Fruit fly (Drosophila melanogaster) whole organism, prepupa: ENCODE measurements around the gene Agxt.
A peak's percentile ranks its signal among the peaks of the same experiment; 100 is the strongest.

ENCODE experiments used
- CG10631 ChIP-seq: fragments of 200-800 bp; sonication (Bioruptor generic); optimal IDR thresholded peaks from 2 replicates; lab custom pipeline; 2016; ENCODE audit warnings: missing biosample characterization, missing genetic modification characterization
- CG10669 ChIP-seq: fragments of 200-800 bp; sonication (Bioruptor generic); optimal IDR thresholded peaks from 3 replicates; lab custom pipeline; 2018; ENCODE audit warnings: missing biosample characterization, mild to moderate bottlenecking, missing genetic modification characterization, moderate library complexity
- CG11762 ChIP-seq: fragments of 200-800 bp; sonication (Bioruptor generic); optimal IDR thresholded peaks from 3 replicates; lab custom pipeline; 2016; ENCODE audit warnings: missing biosample characterization, missing genetic modification characterization; ENCODE audit not compliant: insufficient read depth
- CG11902 ChIP-seq: fragments of 200-800 bp; sonication (Bioruptor generic); optimal IDR thresholded peaks from 3 replicates; lab custom pipeline; 2016; ENCODE audit warnings: missing biosample characterization, missing genetic modification characterization
- CG15336 ChIP-seq: fragments of 200-800 bp; sonication (Bioruptor generic); IDR thresholded peaks from 2 replicates; pipeline ENCODE4 v1.3.6; 2022; ENCODE audit warnings: missing biosample characterization, missing genetic modification characterization
- CG16779 ChIP-seq: fragments of 200-800 bp; sonication (Bioruptor generic); optimal IDR thresholded peaks from 3 replicates; lab custom pipeline; 2017; ENCODE audit warnings: missing biosample characterization, mild to moderate bottlenecking, missing genetic modification characterization
- CG3032 ChIP-seq: fragments of 200-800 bp; optimal IDR thresholded peaks from 2 replicates; lab custom pipeline; 2019; ENCODE audit warnings: missing biosample characterization, mild to moderate bottlenecking, missing genetic modification characterization, moderate library complexity
- CG31627 ChIP-seq: fragments of 200-800 bp; sonication (Bioruptor generic); optimal IDR thresholded peaks from 3 replicates; lab custom pipeline; 2016; ENCODE audit warnings: missing biosample characterization, missing genetic modification characterization
- CG32006 ChIP-seq: fragments of 200-800 bp; sonication (Bioruptor generic); optimal IDR thresholded peaks from 3 replicates; lab custom pipeline; 2017; ENCODE audit warnings: missing biosample characterization, mild to moderate bottlenecking, missing genetic modification characterization
- CG34406 ChIP-seq: fragments of 200-800 bp; sonication (Bioruptor generic); optimal IDR thresholded peaks from 3 replicates; lab custom pipeline; 2016; ENCODE audit warnings: missing biosample characterization, missing genetic modification characterization
- CG3919 ChIP-seq: fragments of 200-800 bp; sonication (Bioruptor generic); optimal IDR thresholded peaks from 3 replicates; lab custom pipeline; 2016; ENCODE audit warnings: missing biosample characterization, missing genetic modification characterization
- CG4318 ChIP-seq: fragments of 200-800 bp; sonication (Bioruptor generic); optimal IDR thresholded peaks from 3 replicates; lab custom pipeline; 2017; ENCODE audit warnings: missing biosample characterization, mild to moderate bottlenecking, missing genetic modification characterization
- CG6163 ChIP-seq: fragments of 200-800 bp; sonication (Bioruptor generic); IDR thresholded peaks from 3 replicates; pipeline ENCODE4 v1.3.6; 2022; ENCODE audit warnings: missing biosample characterization, missing genetic modification characterization
- CG6792 ChIP-seq: fragments of 200-800 bp; sonication (Bioruptor generic); optimal IDR thresholded peaks from 3 replicates; lab custom pipeline; 2016; ENCODE audit warnings: missing biosample characterization, missing genetic modification characterization
- CG6808 ChIP-seq: fragments of 200-800 bp; sonication (Bioruptor generic); optimal IDR thresholded peaks from 3 replicates; lab custom pipeline; 2017; ENCODE audit warnings: missing biosample characterization, missing genetic modification characterization, mild to moderate bottlenecking, moderate library complexity, missing genetic modification reagents
- CG8119 ChIP-seq: fragments of 200-800 bp; sonication (Bioruptor generic); IDR thresholded peaks from 3 replicates; pipeline ENCODE4 v1.3.6; 2022; ENCODE audit warnings: missing biosample characterization, missing genetic modification characterization
- CG8319 ChIP-seq: fragments of 200-800 bp; sonication (Bioruptor generic); optimal IDR thresholded peaks from 3 replicates; lab custom pipeline; 2016; ENCODE audit warnings: missing biosample characterization, missing genetic modification characterization
- CG8632 ChIP-seq: fragments of 200-800 bp; sonication (Bioruptor generic); optimal IDR thresholded peaks from 3 replicates; lab custom pipeline; 2016; ENCODE audit warnings: missing biosample characterization, missing genetic modification characterization
- Eip78C ChIP-seq: fragments of 200-800 bp; sonication (Bioruptor generic); peaks from one replicate; lab custom pipeline; 2016; ENCODE audit warnings: missing biosample characterization, missing genetic modification characterization
- Eip93F ChIP-seq: fragments of 200-800 bp; sonication (Bioruptor generic); optimal IDR thresholded peaks from 2 replicates; lab custom pipeline; 2016; ENCODE audit warnings: missing biosample characterization, mild to moderate bottlenecking, missing genetic modification characterization
- Ets21C ChIP-seq: fragments of 200-800 bp; sonication (Bioruptor generic); optimal IDR thresholded peaks from 3 replicates; lab custom pipeline; 2016; ENCODE audit warnings: missing biosample characterization, missing genetic modification characterization
- Hr38 ChIP-seq: sonication (Bioruptor generic); optimal IDR thresholded peaks from 2 replicates; lab custom pipeline; 2016; ENCODE audit warnings: missing biosample characterization, missing genetic modification characterization
- Hr39 ChIP-seq: fragments of 200-800 bp; sonication (Bioruptor generic); optimal IDR thresholded peaks from 2 replicates; lab custom pipeline; 2016; ENCODE audit warnings: missing biosample characterization, missing genetic modification characterization
- Hr4 ChIP-seq: fragments of 200-800 bp; sonication (Bioruptor generic); optimal IDR thresholded peaks from 3 replicates; lab custom pipeline; 2016; ENCODE audit warnings: missing biosample characterization, missing genetic modification characterization
- Lpt ChIP-seq: fragments of 200-800 bp; sonication (Bioruptor generic); optimal IDR thresholded peaks from 3 replicates; lab custom pipeline; 2016; ENCODE audit warnings: missing biosample characterization, missing genetic modification characterization
- Met ChIP-seq: fragments of 200-800 bp; sonication (Bioruptor generic); optimal IDR thresholded peaks from 3 replicates; lab custom pipeline; 2016; ENCODE audit warnings: missing biosample characterization, missing genetic modification characterization
- Sox102F ChIP-seq: fragments of 200-800 bp; sonication (Bioruptor generic); optimal IDR thresholded peaks from 2 replicates; lab custom pipeline; 2016; ENCODE audit warnings: missing biosample characterization, mild to moderate bottlenecking, missing genetic modification characterization
- Sox14 ChIP-seq: fragments of 200-800 bp; sonication (Bioruptor generic); optimal IDR thresholded peaks from 3 replicates; lab custom pipeline; 2016; ENCODE audit warnings: missing biosample characterization, missing genetic modification characterization
- Sox15 ChIP-seq: fragments of 200-800 bp; sonication (Bioruptor generic); optimal IDR thresholded peaks from 3 replicates; lab custom pipeline; 2016; ENCODE audit warnings: missing biosample characterization, missing genetic modification characterization
- acj6 ChIP-seq: fragments of 200-800 bp; sonication (Bioruptor generic); optimal IDR thresholded peaks from 3 replicates; lab custom pipeline; 2016; ENCODE audit warnings: missing biosample characterization, missing genetic modification characterization
- cyc ChIP-seq: fragments of 200-800 bp; sonication (Bioruptor generic); optimal IDR thresholded peaks from 3 replicates; lab custom pipeline; 2016; ENCODE audit warnings: missing biosample characterization, missing genetic modification characterization
- dac ChIP-seq: fragments of 200-800 bp; sonication (Bioruptor generic); optimal IDR thresholded peaks from 2 replicates; lab custom pipeline; 2017; ENCODE audit warnings: missing biosample characterization, mild to moderate bottlenecking, missing genetic modification characterization
- eg ChIP-seq: fragments of 200-800 bp; sonication (Bioruptor generic); IDR thresholded peaks from 3 replicates; pipeline ENCODE4 v1.3.6; 2022; ENCODE audit warnings: missing biosample characterization, missing genetic modification characterization
- esn ChIP-seq: fragments of 200-800 bp; sonication (Bioruptor generic); optimal IDR thresholded peaks from 2 replicates; lab custom pipeline; 2016; ENCODE audit warnings: missing biosample characterization, mild to moderate bottlenecking, missing genetic modification characterization, moderate library complexity
- fd59A ChIP-seq: fragments of 200-800 bp; sonication (Bioruptor generic); optimal IDR thresholded peaks from 2 replicates; lab custom pipeline; 2017; ENCODE audit warnings: missing biosample characterization, mild to moderate bottlenecking, missing genetic modification characterization, missing genetic modification reagents
- fd85E ChIP-seq: fragments of 200-800 bp; sonication (Bioruptor generic); optimal IDR thresholded peaks from 3 replicates; lab custom pipeline; 2016; ENCODE audit warnings: missing biosample characterization, missing genetic modification characterization
- fkh ChIP-seq: fragments of 200-800 bp; sonication (Bioruptor generic); optimal IDR thresholded peaks from 3 replicates; lab custom pipeline; 2017; ENCODE audit warnings: missing biosample characterization, mild to moderate bottlenecking, missing genetic modification characterization, moderate library complexity
- lz ChIP-seq: fragments of 200-800 bp; sonication (Bioruptor generic); optimal IDR thresholded peaks from 3 replicates; lab custom pipeline; 2016; ENCODE audit warnings: missing biosample characterization, missing genetic modification characterization
- net ChIP-seq: fragments of 200-800 bp; sonication (Bioruptor generic); optimal IDR thresholded peaks from 3 replicates; lab custom pipeline; 2016; ENCODE audit warnings: missing biosample characterization, missing genetic modification characterization
- pdm3 ChIP-seq: fragments of 200-800 bp; sonication (Bioruptor generic); optimal IDR thresholded peaks from 3 replicates; lab custom pipeline; 2016; ENCODE audit warnings: missing biosample characterization, missing genetic modification characterization
- salr ChIP-seq, 2 experiments: fragments of 200-800 bp; sonication (Bioruptor generic); optimal IDR thresholded peaks; 3 replicates each; lab custom pipeline; 2016 to 2018; ENCODE audit warnings: missing biosample characterization in 2 of 2, missing genetic modification characterization in 2 of 2, mild to moderate bottlenecking in 1 of 2
- ss ChIP-seq, 2 experiments: fragments of 200-800 bp; sonication (Bioruptor generic); optimal IDR thresholded peaks; 2 replicates in 1 of 2; 3 replicates in 1 of 2; lab custom pipeline; 2017 to 2018; ENCODE audit warnings: mild to moderate bottlenecking in 2 of 2, missing biosample characterization in 2 of 2, missing genetic modification characterization in 2 of 2, moderate library complexity in 1 of 2
- svp ChIP-seq: fragments of 200-800 bp; sonication (Bioruptor generic); peaks from one replicate; lab custom pipeline; 2016; ENCODE audit warnings: missing biosample characterization, missing genetic modification characterization
- topi ChIP-seq: fragments of 200-800 bp; sonication (Bioruptor generic); optimal IDR thresholded peaks from 3 replicates; lab custom pipeline; 2016; ENCODE audit warnings: missing biosample characterization, missing genetic modification characterization
- vri ChIP-seq: fragments of 200-800 bp; sonication (Bioruptor generic); optimal IDR thresholded peaks from 3 replicates; lab custom pipeline; 2016; ENCODE audit warnings: missing biosample characterization, mild to moderate bottlenecking, missing genetic modification characterization

The Agxt gene

dm6 chrX:6540215-6540821 lies 11.6 kb downstream of the Agxt start, which contains the start of gene CG34417 (continued):
- TF ChIP-seq CG6163 (GFP tag; lab: Robert Waterston, UW) (peak; percentile 66; the same call in 1 of the 3 replicates), Eip93F (GFP tag; lab: Kevin White, UChicago) (peak; percentile 17), CG10669 (GFP tag; lab: Kevin White, UChicago) (peak; percentile 76), CG11902 (GFP tag; lab: Kevin White, UChicago) (peak; percentile 67), CG31627 (GFP tag; lab: Kevin White, UChicago) (peak; percentile 76), CG3919 (GFP tag; lab: Kevin White, UChicago) (peak; percentile 80), pdm3 (peak; percentile 84), fd59A (GFP tag; lab: Kevin White, UChicago) (peak; percentile 78), eg (GFP tag; lab: Robert Waterston, UW) (peak; percentile 58; the same call in 2 of the 3 replicates), Met (GFP tag; lab: Kevin White, UChicago) (peak; percentile 85), CG8119 (GFP tag; lab: Robert Waterston, UW) (peak; percentile 85), CG11762 (peak; percentile 69), cyc (GFP tag; lab: Kevin White, UChicago) (peak; percentile 64), Ets21C (GFP tag; lab: Kevin White, UChicago) (peak; percentile 63), Eip78C (peak; percentile 97), Sox15 (GFP tag; lab: Kevin White, UChicago) (peak; percentile 69), dac (GFP tag; lab: Kevin White, UChicago) (peak; percentile 54), CG16779 (tag; lab: Kevin White, UChicago) (peak; percentile 70), acj6 (GFP tag; lab: Kevin White, UChicago) (peak; percentile 82), topi (GFP tag; lab: Kevin White, UChicago) (peak; percentile 77), esn (GFP tag; lab: Kevin White, UChicago) (peak; percentile 87)

DNA sequence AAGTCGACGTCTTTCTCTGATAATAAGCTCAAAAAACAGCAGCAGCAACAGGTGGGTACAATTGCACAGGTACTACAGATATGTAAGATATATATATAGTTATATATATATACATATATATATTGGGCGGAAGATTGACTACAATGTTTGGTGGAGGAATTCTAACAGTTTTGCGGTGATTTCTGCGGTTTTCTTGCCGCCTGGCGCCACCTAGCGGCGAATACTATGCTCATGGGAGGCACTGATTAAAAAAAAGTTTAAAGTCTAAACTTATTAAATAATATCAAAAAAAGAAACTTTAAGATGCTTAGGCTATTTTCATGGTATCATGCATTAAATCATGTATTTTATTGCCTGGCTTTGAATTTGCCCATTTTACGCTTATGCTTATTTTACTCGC lies 12.5 kb downstream of the Agxt start:
- TF ChIP-seq Hr39 (GFP tag; lab: Kevin White, UChicago) (no peak), CG6808 (GFP tag; lab: Kevin White, UChicago) (no peak), ss (GFP tag; optimal IDR thresholded peaks at IDR 0.05; lab: Kevin White, UChicago) (no peak), Ets21C (GFP tag; lab: Kevin White, UChicago) (no peak), CG3032 (tag; lab: Kevin White, UChicago) (no peak), Sox102F (GFP tag; lab: Kevin White, UChicago) (no peak), CG32006 (GFP tag; lab: Kevin White, UChicago) (no peak), salr (GFP tag; optimal IDR thresholded peaks at IDR 0.05; lab: Kevin White, UChicago) (no peak), CG10669 (GFP tag; lab: Kevin White, UChicago) (no peak), lz (GFP tag; lab: Kevin White, UChicago) (no peak), net (GFP tag; lab: Kevin White, UChicago) (no peak), Hr4 (GFP tag; lab: Kevin White, UChicago) (no peak), fkh (GFP tag; lab: Kevin White, UChicago) (no peak), CG8319 (GFP tag; lab: Kevin White, UChicago) (no peak), CG10631 (GFP tag; lab: Kevin White, UChicago) (no peak), CG15336 (no peak), dac (GFP tag; lab: Kevin White, UChicago) (no peak), CG6792 (no peak), Eip93F (GFP tag; lab: Kevin White, UChicago) (no peak)

DNA sequence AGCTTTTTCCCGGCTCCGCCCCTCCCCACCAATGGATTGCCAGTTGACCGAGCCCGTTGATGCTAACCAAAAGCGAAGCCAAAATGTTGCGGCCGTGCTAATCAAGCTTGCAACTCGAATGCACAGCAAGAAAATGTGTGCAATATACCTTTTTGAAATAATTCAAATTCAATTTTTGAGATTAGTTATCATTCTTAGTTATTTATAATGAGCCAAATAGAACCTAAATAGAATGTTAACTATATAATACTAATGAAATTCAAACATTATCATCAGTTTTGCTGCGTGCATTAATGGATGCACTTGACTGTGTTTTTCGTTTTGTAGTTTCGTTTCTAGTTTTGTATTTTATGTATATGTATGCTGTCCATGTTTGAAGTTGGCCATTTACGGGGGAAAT lies 13.6 kb downstream of the Agxt start:
- peak; percentile 36 for TF ChIP-seq CG10669 (GFP tag; lab: Kevin White, UChicago)
- TF ChIP-seq ss (GFP tag; optimal IDR thresholded peaks at IDR 0.05; lab: Kevin White, UChicago): peak; percentile 44 to 54
- peak; percentile 87 for TF ChIP-seq eg (GFP tag; lab: Robert Waterston, UW)
- TF ChIP-seq CG34406 (GFP tag; lab: Kevin White, UChicago): peak; percentile 31
- TF ChIP-seq Lpt: peak; percentile 7
- TF ChIP-seq svp (GFP tag; lab: Kevin White, UChicago): peak; percentile 83
- TF ChIP-seq CG4318 (GFP tag; lab: Kevin White, UChicago): peak; percentile 22
- TF ChIP-seq CG16779 (tag; lab: Kevin White, UChicago): no peak
- TF ChIP-seq lz (GFP tag; lab: Kevin White, UChicago): peak; percentile 45
- peak; percentile 14 for TF ChIP-seq CG31627 (GFP tag; lab: Kevin White, UChicago)
- TF ChIP-seq vri: peak; percentile 23
- TF ChIP-seq CG8119 (GFP tag; lab: Robert Waterston, UW): peak; percentile 82
- TF ChIP-seq Sox15 (GFP tag; lab: Kevin White, UChicago): no peak
- TF ChIP-seq fd85E: no peak
- TF ChIP-seq cyc (GFP tag; lab: Kevin White, UChicago): peak; percentile 33
- TF ChIP-seq CG8319 (GFP tag; lab: Kevin White, UChicago): no peak
- peak; percentile 30 for TF ChIP-seq CG8632 (GFP tag; lab: Kevin White, UChicago)
- peak; percentile 56 for TF ChIP-seq net (GFP tag; lab: Kevin White, UChicago)
- TF ChIP-seq pdm3: peak; percentile 52
- no peak for TF ChIP-seq Hr38 (GFP tag; lab: Kevin White, UChicago)
- TF ChIP-seq CG15336: peak; percentile 86
- peak in 1 of 2 experiments; percentile 32 for TF ChIP-seq salr (GFP tag; optimal IDR thresholded peaks at IDR 0.05; lab: Kevin White, UChicago)
- peak; percentile 38 for TF ChIP-seq Sox14 (GFP tag; lab: Kevin White, UChicago)
- TF ChIP-seq fkh (GFP tag; lab: Kevin White, UChicago): no peak
